Fruit fly (Drosophila melanogaster) whole organism, embryonic: Measurements from ENCODE around the gene Pex2.

ENCODE experiments used
- Ada2b ChIP-seq: fragments of 200-800 bp; sonication (Bioruptor generic); IDR thresholded peaks from 2 replicates; pipeline ENCODE4 v1.3.6; 2022; ENCODE audit warnings: missing biosample characterization, missing genetic modification characterization
- Adf1 ChIP-seq: fragments of 200-800 bp; sonication (Bioruptor generic); IDR thresholded peaks from 2 replicates; pipeline ENCODE4 v1.3.6; 2022; ENCODE audit warnings: missing biosample characterization, missing genetic modification characterization
- Aef1 ChIP-seq: fragments of 200-800 bp; sonication (Bioruptor generic); IDR thresholded peaks from 3 replicates; pipeline ENCODE4 v1.3.6; 2022; ENCODE audit warnings: missing biosample characterization, missing genetic modification characterization
- BEAF-32 ChIP-seq: fragments of 200-800 bp; sonication (Bioruptor generic); optimal IDR thresholded peaks from 3 replicates; lab custom pipeline; 2017; ENCODE audit warnings: missing biosample characterization, missing genetic modification characterization, mild to moderate bottlenecking, moderate library complexity, missing genetic modification reagents
- CG11456 ChIP-seq: fragments of 200-800 bp; sonication (Bioruptor generic); IDR thresholded peaks from 3 replicates; pipeline ENCODE4 v1.3.6; 2022; ENCODE audit warnings: missing biosample characterization, missing genetic modification characterization
- CG12155 ChIP-seq: fragments of 200-800 bp; sonication (Bioruptor generic); optimal IDR thresholded peaks from 3 replicates; lab custom pipeline; 2016; ENCODE audit warnings: missing biosample characterization, missing genetic modification characterization
- CG12942 ChIP-seq: fragments of 200-800 bp; sonication (Bioruptor generic); optimal IDR thresholded peaks from 3 replicates; lab custom pipeline; 2016; ENCODE audit warnings: missing biosample characterization, missing genetic modification characterization
- CG15011 ChIP-seq: fragments of 200-800 bp; sonication (Bioruptor generic); optimal IDR thresholded peaks from 3 replicates; lab custom pipeline; 2018; ENCODE audit warnings: missing biosample characterization, mild to moderate bottlenecking, missing genetic modification characterization
- CG17328 ChIP-seq: fragments of 200-800 bp; sonication (Bioruptor generic); IDR thresholded peaks from 2 replicates; pipeline ENCODE4 v1.3.6; 2022; ENCODE audit warnings: missing biosample characterization, missing genetic modification characterization
- CG18011 ChIP-seq: fragments of 200-800 bp; sonication (Bioruptor generic); optimal IDR thresholded peaks from 2 replicates; lab custom pipeline; 2017; ENCODE audit warnings: missing biosample characterization, missing genetic modification characterization, mild to moderate bottlenecking, moderate library complexity, missing genotype
- CG2120 ChIP-seq: fragments of 200-800 bp; sonication (Bioruptor generic); optimal IDR thresholded peaks from 3 replicates; lab custom pipeline; 2016; ENCODE audit warnings: missing biosample characterization, missing genetic modification characterization
- CG31388 ChIP-seq: fragments of 200-800 bp; sonication (Bioruptor generic); optimal IDR thresholded peaks from 2 replicates; lab custom pipeline; 2016; ENCODE audit warnings: missing biosample characterization, missing genetic modification characterization
- CG3838 ChIP-seq: fragments of 200-800 bp; sonication (Bioruptor generic); optimal IDR thresholded peaks from 3 replicates; lab custom pipeline; 2016; ENCODE audit warnings: missing biosample characterization, missing genetic modification characterization
- CG3847 ChIP-seq: fragments of 200-800 bp; sonication (Bioruptor generic); IDR thresholded peaks from 2 replicates; pipeline ENCODE4 v1.3.6; 2022; ENCODE audit warnings: missing biosample characterization, missing genetic modification characterization
- CG5953 ChIP-seq: fragments of 200-800 bp; sonication (Bioruptor generic); IDR thresholded peaks from 2 replicates; pipeline ENCODE4 v1.3.6; 2022; ENCODE audit warnings: missing biosample characterization, missing genetic modification characterization
- CG7271 ChIP-seq: fragments of 200-800 bp; sonication (Bioruptor generic); optimal IDR thresholded peaks from 2 replicates; lab custom pipeline; 2018; ENCODE audit warnings: missing biosample characterization, mild to moderate bottlenecking, missing genetic modification characterization, moderate library complexity
- CG7372 ChIP-seq: fragments of 200-800 bp; sonication (Bioruptor generic); IDR thresholded peaks from 2 replicates; pipeline ENCODE4 v1.3.6; 2022; ENCODE audit warnings: missing biosample characterization, missing genetic modification characterization
- CG8388 ChIP-seq: fragments of 200-800 bp; sonication (Bioruptor generic); optimal IDR thresholded peaks from 2 replicates; lab custom pipeline; 2019; ENCODE audit warnings: missing biosample characterization, mild to moderate bottlenecking, missing genetic modification characterization, moderate library complexity
- CG8944 ChIP-seq: fragments of 200-800 bp; sonication (Bioruptor generic); optimal IDR thresholded peaks from 3 replicates; lab custom pipeline; 2016; ENCODE audit warnings: missing biosample characterization, missing genetic modification characterization
- CkIIα-i1 ChIP-seq: fragments of 200-800 bp; sonication (Bioruptor generic); IDR thresholded peaks from 2 replicates; pipeline ENCODE4 v1.3.6; 2022; ENCODE audit warnings: missing biosample characterization, missing genetic modification characterization
- Deaf1 ChIP-seq: fragments of 200-800 bp; optimal IDR thresholded peaks from 3 replicates; lab custom pipeline; 2019; ENCODE audit warnings: missing biosample characterization, mild to moderate bottlenecking, missing genetic modification characterization, moderate library complexity
- Dek ChIP-seq: fragments of 200-800 bp; sonication (Bioruptor generic); optimal IDR thresholded peaks from 3 replicates; lab custom pipeline; 2019; ENCODE audit warnings: missing biosample characterization, mild to moderate bottlenecking, missing genetic modification characterization, moderate library complexity
- Dll ChIP-seq: fragments of 200-800 bp; sonication (Bioruptor generic); IDR thresholded peaks from 4 replicates; pipeline ENCODE4 v1.3.6; 2022; ENCODE audit warnings: missing biosample characterization, missing genetic modification characterization; ENCODE audit not compliant: partially characterized antibody
- Dp ChIP-seq: fragments of 200-800 bp; sonication (Bioruptor generic); optimal IDR thresholded peaks from 2 replicates; lab custom pipeline; 2018; ENCODE audit warnings: missing biosample characterization, mild to moderate bottlenecking, missing genetic modification characterization, moderate library complexity
- GATAe ChIP-seq: fragments of 200-800 bp; sonication (Bioruptor generic); conservative IDR thresholded peaks from 2 replicates; pipeline ENCODE4 v1.3.6; 2022; ENCODE audit warnings: missing biosample characterization, missing genetic modification characterization
- HLH4C ChIP-seq: fragments of 200-800 bp; sonication (Bioruptor generic); IDR thresholded peaks from 3 replicates; pipeline ENCODE4 v1.3.6; 2022; ENCODE audit warnings: missing biosample characterization, missing genetic modification characterization; ENCODE audit not compliant: partially characterized antibody
- Lhr ChIP-seq: fragments of 200-800 bp; sonication (Bioruptor generic); optimal IDR thresholded peaks from 3 replicates; lab custom pipeline; 2017; ENCODE audit warnings: mild to moderate bottlenecking, missing biosample characterization, missing genetic modification reagents, missing genetic modification characterization
- NC2α ChIP-seq: fragments of 200-800 bp; sonication (Bioruptor generic); optimal IDR thresholded peaks from 2 replicates; lab custom pipeline; 2016; ENCODE audit warnings: missing biosample characterization, missing genetic modification characterization
- Opbp ChIP-seq: fragments of 200-800 bp; sonication (Bioruptor generic); IDR thresholded peaks from 3 replicates; pipeline ENCODE4 v1.3.6; 2022; ENCODE audit warnings: missing biosample characterization, missing genetic modification characterization; ENCODE audit not compliant: partially characterized antibody
- Side ChIP-seq: fragments of 200-800 bp; sonication (Bioruptor generic); optimal IDR thresholded peaks from 2 replicates; lab custom pipeline; 2016; ENCODE audit warnings: missing biosample characterization, missing genetic modification characterization
- YL-1 ChIP-seq: fragments of 200-800 bp; sonication (Bioruptor generic); optimal IDR thresholded peaks from 3 replicates; lab custom pipeline; 2017; ENCODE audit warnings: missing biosample characterization, mild to moderate bottlenecking, missing genetic modification characterization
- ap ChIP-seq: fragments of 200-800 bp; sonication (Bioruptor generic); IDR thresholded peaks from 2 replicates; pipeline ENCODE4 v1.3.6; 2022; ENCODE audit warnings: missing biosample characterization, missing genetic modification characterization
- chinmo ChIP-seq: fragments of 200-800 bp; sonication (Bioruptor generic); IDR thresholded peaks from 4 replicates; pipeline ENCODE4 v1.3.6; 2022; ENCODE audit warnings: missing biosample characterization, missing genetic modification characterization; ENCODE audit not compliant: partially characterized antibody
- gce ChIP-seq: fragments of 200-800 bp; sonication (Bioruptor generic); IDR thresholded peaks from 3 replicates; pipeline ENCODE4 v1.3.6; 2022; ENCODE audit warnings: missing biosample characterization, missing genetic modification characterization
- gem ChIP-seq: fragments of 200-800 bp; sonication (Bioruptor generic); optimal IDR thresholded peaks from 2 replicates; lab custom pipeline; 2019; ENCODE audit warnings: missing biosample characterization, mild to moderate bottlenecking, missing genetic modification characterization, moderate library complexity
- gsb ChIP-seq: fragments of 200-800 bp; sonication (Bioruptor generic); IDR thresholded peaks from 2 replicates; pipeline ENCODE4 v1.3.6; 2022; ENCODE audit warnings: missing biosample characterization, missing genetic modification characterization
- insv ChIP-seq, 2 experiments: fragments of 200-800 bp; sonication (Bioruptor generic); optimal IDR thresholded peaks; 3 replicates each; lab custom pipeline; 2016 to 2018; ENCODE audit warnings: missing biosample characterization in 2 of 2, missing genetic modification characterization in 2 of 2
- lmd ChIP-seq: fragments of 200-800 bp; sonication (Bioruptor generic); IDR thresholded peaks from 2 replicates; pipeline ENCODE4 v1.3.6; 2022; ENCODE audit warnings: missing biosample characterization, missing genetic modification characterization
- pum ChIP-seq: fragments of 200-800 bp; sonication (Bioruptor generic); optimal IDR thresholded peaks from 2 replicates; lab custom pipeline; 2016; ENCODE audit warnings: missing biosample characterization, missing genetic modification characterization
- salm ChIP-seq: fragments of 200-800 bp; sonication (Bioruptor generic); optimal IDR thresholded peaks from 2 replicates; lab custom pipeline; 2018; ENCODE audit warnings: missing biosample characterization, mild to moderate bottlenecking, missing genetic modification characterization
- seq ChIP-seq: fragments of 200-800 bp; sonication (Bioruptor generic); IDR thresholded peaks from 2 replicates; pipeline ENCODE4 v1.3.6; 2022; ENCODE audit warnings: missing biosample characterization, missing genetic modification characterization
- sob ChIP-seq: fragments of 200-800 bp; sonication (Bioruptor generic); IDR thresholded peaks from 2 replicates; pipeline ENCODE4 v1.3.6; 2022; ENCODE audit warnings: missing biosample characterization, missing genetic modification characterization
- sqz ChIP-seq: fragments of 200-800 bp; sonication (Bioruptor generic); optimal IDR thresholded peaks from 3 replicates; lab custom pipeline; 2018; ENCODE audit warnings: missing biosample characterization, mild to moderate bottlenecking, missing genetic modification characterization

Pex2 gene

DNA sequence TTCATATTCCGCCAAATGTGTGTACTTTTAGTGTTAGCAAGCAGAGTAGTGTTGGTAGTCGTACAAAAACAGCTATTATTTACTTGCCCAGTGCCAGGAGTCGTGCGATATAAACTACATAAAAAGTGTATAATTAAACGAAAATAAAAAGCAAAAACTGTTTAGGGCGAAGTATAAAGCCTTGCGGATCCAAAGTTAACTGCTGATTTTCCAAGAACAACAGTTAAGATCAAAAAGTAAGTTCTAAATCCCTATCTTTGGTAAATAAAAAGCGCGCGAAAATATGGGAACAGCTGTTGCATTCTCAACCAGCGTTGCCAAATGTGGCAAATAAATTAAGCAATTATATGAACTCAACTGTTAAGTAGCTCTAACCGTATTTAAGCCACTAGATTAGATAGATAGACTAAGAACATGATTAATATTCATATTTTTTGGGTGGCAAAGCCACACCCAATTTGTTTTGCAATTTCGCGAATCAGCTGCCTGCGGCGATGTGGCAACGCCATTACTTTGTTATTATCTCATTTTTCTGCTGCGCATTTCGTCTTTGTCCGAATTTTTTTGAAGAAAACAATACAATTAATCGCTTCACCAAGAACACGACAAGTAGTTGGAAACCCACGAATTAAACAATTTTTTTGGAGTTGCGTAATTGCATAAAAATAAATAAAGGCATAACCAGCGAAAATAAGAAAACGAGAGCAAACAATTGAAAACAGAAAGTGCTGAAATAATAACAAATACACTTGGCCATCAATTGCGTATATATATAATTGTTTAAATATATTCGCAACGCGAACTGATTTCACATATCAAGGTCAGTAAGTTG is 1.6 kb downstream of the Pex2 start, which contains the start of the genes Prim1 and CG7083 (continued):
- TF ChIP-seq Dp (GFP tag; lab: Kevin White, UChicago) (peak; percentile 81), sob (0 out of 2 replicates have a peak, but pooled peaks have one; percentile 42)

dm6 chr3L:8345182-8345581 is 6.3 kb downstream of the Pex2 start:
- no peak for TF ChIP-seq pum
- TF ChIP-seq CG18011 (GFP tag; lab: Kevin White, UChicago): no peak
- TF ChIP-seq NC2α: no peak
- no peak for TF ChIP-seq CG7271 (tag; lab: Kevin White, UChicago)

dm6 chr3L:8346100-8346980 is 7.5 kb downstream of the Pex2 start, which contains the start of the genes CG7182 and GAPcenA:
Gene CG7182 (minus strand): TSS chr3L:8346382.
Gene GAPcenA (plus strand): TSS chr3L:8346561.
- no peak for TF ChIP-seq gem (tag; lab: Kevin White, UChicago)
- TF ChIP-seq CkIIα-i1 (GFP tag; lab: Robert Waterston, UW): no peak
- no peak for TF ChIP-seq gce
- TF ChIP-seq Dek (tag; lab: Kevin White, UChicago): peak; percentile 76
- TF ChIP-seq insv (GFP tag; optimal IDR thresholded peaks at IDR 0.05; lab: Kevin White, UChicago): peak in 1 of 2 experiments; percentile 46
- TF ChIP-seq CG3838 (GFP tag; lab: Kevin White, UChicago): no peak
- TF ChIP-seq HLH4C: peak; percentile 59; the same call in 2 of the 3 replicates
- no peak for TF ChIP-seq Deaf1 (tag; lab: Kevin White, UChicago)
- TF ChIP-seq CG7372 (GFP tag; lab: Robert Waterston, UW): no peak; the same call in 1 of the 2 replicates
- peak; percentile 39; the same call in 1 of the 3 replicates for TF ChIP-seq Aef1
- peak; percentile 72 for TF ChIP-seq Dll (GFP tag; lab: Robert Waterston, UW)
- no peak for TF ChIP-seq gsb (GFP tag; lab: Robert Waterston, UW)
- peak; percentile 70 for TF ChIP-seq CG2120 (GFP tag; lab: Kevin White, UChicago)
- TF ChIP-seq CG15011 (GFP tag; lab: Kevin White, UChicago): peak; percentile 52
- TF ChIP-seq CG12942 (GFP tag; lab: Kevin White, UChicago): peak; percentile 50
- no peak for TF ChIP-seq CG11456
- no peak for TF ChIP-seq GATAe (GFP tag; lab: Robert Waterston, UW)
- peak; percentile 53 for TF ChIP-seq CG8388 (GFP tag; lab: Kevin White, UChicago)
- no peak for TF ChIP-seq CG17328
- 0 out of 2 replicates have a peak, but pooled peaks have one; percentile 5 for TF ChIP-seq Ada2b (GFP tag; lab: Robert Waterston, UW)
- TF ChIP-seq CG12155 (GFP tag; lab: Kevin White, UChicago): peak; percentile 72
- TF ChIP-seq CG3847 (GFP tag; lab: Robert Waterston, UW): peak; percentile 58; the same call in 1 of the 2 replicates
- peak; percentile 26 for TF ChIP-seq salm
- TF ChIP-seq seq (GFP tag; lab: Robert Waterston, UW): no peak
- TF ChIP-seq sqz (GFP tag; lab: Kevin White, UChicago): peak; percentile 76
- TF ChIP-seq chinmo: peak; percentile 76; the same call in 1 of the 4 replicates
- TF ChIP-seq ap (GFP tag; lab: Robert Waterston, UW): no peak
- TF ChIP-seq Dp (GFP tag; lab: Kevin White, UChicago): peak; percentile 42
- peak; percentile 14 for TF ChIP-seq Side (GFP tag; lab: Kevin White, UChicago)
- TF ChIP-seq lmd (GFP tag; lab: Robert Waterston, UW): peak; percentile 33; the same call in 1 of the 2 replicates
- no peak for TF ChIP-seq CG5953 (GFP tag; lab: Robert Waterston, UW)
- no peak for TF ChIP-seq Opbp (GFP tag; lab: Robert Waterston, UW)
- peak; percentile 34 for TF ChIP-seq Lhr
- TF ChIP-seq Adf1 (GFP tag; lab: Robert Waterston, UW): no peak; the same call in 1 of the 2 replicates
- peak; percentile 72 for TF ChIP-seq BEAF-32 (GFP tag; lab: Kevin White, UChicago)
- peak; percentile 24 for TF ChIP-seq CG31388 (GFP tag; lab: Kevin White, UChicago)
- no peak for TF ChIP-seq CG8944 (GFP tag; lab: Kevin White, UChicago)
- peak; percentile 76 for TF ChIP-seq YL-1 (GFP tag; lab: Kevin White, UChicago)
